Worm (Caenorhabditis elegans) whole organism, late embryonic: ENCODE results near the gene C04G6.6.
"Not testable (repeated sequence)": the region's sequence is repeated elsewhere in the genome, so short reads cannot be mapped to it uniquely, and the experiment has no call there.

Experiments used
- C08G9.2 ChIP-seq: sonication (generic microtip); optimal IDR thresholded peaks from 2 replicates; lab custom pipeline; 2016; ENCODE audit warnings: mild to moderate bottlenecking, missing genetic modification characterization, moderate library complexity, missing compliant biosample characterization
- C38D4.7 ChIP-seq: fragments of 200-800 bp; sonication (Bioruptor generic); optimal IDR thresholded peaks from 2 replicates; lab custom pipeline; 2018; ENCODE audit warnings: mild to moderate bottlenecking, missing genetic modification characterization, moderate library complexity, missing compliant biosample characterization
- K02D7.2 ChIP-seq: sonication (generic microtip); optimal IDR thresholded peaks from 2 replicates; lab custom pipeline; 2017; ENCODE audit warnings: mild to moderate bottlenecking, missing genetic modification characterization, missing compliant biosample characterization
- T23F11.4 ChIP-seq: fragments of 200-800 bp; sonication (Bioruptor generic); optimal IDR thresholded peaks from 2 replicates; lab custom pipeline; 2018; ENCODE audit warnings: mild to moderate bottlenecking, missing genetic modification characterization, missing compliant biosample characterization
- ahr-1 ChIP-seq: sonication (generic microtip); optimal IDR thresholded peaks from 2 replicates; lab custom pipeline; 2016; ENCODE audit warnings: missing genetic modification characterization, missing compliant biosample characterization
- ceh-19 ChIP-seq: fragments of 200-800 bp; sonication (Bioruptor generic); optimal IDR thresholded peaks from 2 replicates; lab custom pipeline; 2018; ENCODE audit warnings: mild to moderate bottlenecking, missing genetic modification characterization, missing compliant biosample characterization
- ceh-2 ChIP-seq: sonication (generic microtip); optimal IDR thresholded peaks from 2 replicates; lab custom pipeline; 2016; ENCODE audit warnings: missing genotype, missing genetic modification characterization, missing compliant biosample characterization
- ceh-22 ChIP-seq: sonication (generic microtip); optimal IDR thresholded peaks from 2 replicates; lab custom pipeline; 2017; ENCODE audit warnings: missing biosample characterization, missing genetic modification characterization
- ceh-24 ChIP-seq: sonication (generic microtip); optimal IDR thresholded peaks from 2 replicates; lab custom pipeline; 2016; ENCODE audit warnings: mild to moderate bottlenecking, missing genetic modification characterization, missing compliant biosample characterization
- ceh-30 ChIP-seq: fragments of 150-350 bp; optimal IDR thresholded peaks from 2 replicates; lab custom pipeline; 2014; ENCODE audit warnings: missing biosample characterization, missing genetic modification characterization
- ceh-48 ChIP-seq: sonication (generic microtip); optimal IDR thresholded peaks from 2 replicates; lab custom pipeline; 2016; ENCODE audit warnings: missing genetic modification characterization, inconsistent platforms, missing compliant biosample characterization
- ceh-6 ChIP-seq: fragments of 200-800 bp; sonication (Bioruptor generic); optimal IDR thresholded peaks from 2 replicates; lab custom pipeline; 2018; ENCODE audit warnings: mild to moderate bottlenecking, missing genetic modification characterization, missing compliant biosample characterization
- ceh-9 ChIP-seq: sonication (generic microtip); optimal IDR thresholded peaks from 2 replicates; lab custom pipeline; 2016; ENCODE audit warnings: mild to moderate bottlenecking, missing genetic modification characterization, inconsistent platforms, missing compliant biosample characterization
- che-1 ChIP-seq: sonication (generic microtip); optimal IDR thresholded peaks from 2 replicates; lab custom pipeline; 2016; ENCODE audit warnings: mild to moderate bottlenecking, missing genetic modification characterization, missing compliant biosample characterization
- eyg-1 ChIP-seq: sonication (generic microtip); optimal IDR thresholded peaks from 2 replicates; lab custom pipeline; 2016; ENCODE audit warnings: missing genotype, missing genetic modification characterization, missing compliant biosample characterization
- fax-1 ChIP-seq: sonication (generic microtip); optimal IDR thresholded peaks from 2 replicates; lab custom pipeline; 2016; ENCODE audit warnings: missing genotype, missing genetic modification characterization, missing compliant biosample characterization
- fkh-10 ChIP-seq: fragments of 150-350 bp; optimal IDR thresholded peaks from 2 replicates; lab custom pipeline; 2014; ENCODE audit warnings: missing biosample characterization, missing genetic modification reagents, missing genetic modification characterization
- fkh-6 ChIP-seq: sonication (generic microtip); optimal IDR thresholded peaks from 2 replicates; lab custom pipeline; 2016; ENCODE audit warnings: missing genetic modification characterization, missing compliant biosample characterization
- hlh-13 ChIP-seq: fragments of 200-800 bp; sonication (Bioruptor generic); optimal IDR thresholded peaks from 2 replicates; lab custom pipeline; 2018; ENCODE audit warnings: mild to moderate bottlenecking, missing genetic modification characterization, missing compliant biosample characterization
- hlh-30 ChIP-seq: sonication (generic microtip); optimal IDR thresholded peaks from 2 replicates; lab custom pipeline; 2017; ENCODE audit warnings: antibody characterized with exemption, missing genetic modification characterization, missing compliant biosample characterization; ENCODE audit not compliant: insufficient read depth
- hlh-8 ChIP-seq: sonication (generic microtip); optimal IDR thresholded peaks from 2 replicates; lab custom pipeline; 2016; ENCODE audit warnings: missing genotype, missing genetic modification characterization, missing compliant biosample characterization
- lin-11 ChIP-seq: fragments of 200-800 bp; sonication (Bioruptor generic); optimal IDR thresholded peaks from 2 replicates; lab custom pipeline; 2018; ENCODE audit warnings: mild to moderate bottlenecking, missing genetic modification characterization, missing compliant biosample characterization
- nfya-1 ChIP-seq: sonication (generic microtip); optimal IDR thresholded peaks from 2 replicates; lab custom pipeline; 2017; ENCODE audit warnings: missing genetic modification characterization, mild to moderate bottlenecking, missing compliant biosample characterization, antibody characterized with exemption, moderate library complexity
- nhr-11 ChIP-seq: fragments of 150-350 bp; optimal IDR thresholded peaks from 2 replicates; lab custom pipeline; 2014; ENCODE audit warnings: missing biosample characterization, missing genetic modification characterization
- nhr-232 ChIP-seq: sonication (generic microtip); optimal IDR thresholded peaks from 2 replicates; lab custom pipeline; 2016; ENCODE audit warnings: missing genetic modification characterization, missing compliant biosample characterization
- pag-3 ChIP-seq: sonication (generic microtip); optimal IDR thresholded peaks from 2 replicates; lab custom pipeline; 2016; ENCODE audit warnings: missing compliant biosample characterization, missing genetic modification characterization, borderline replicate concordance
- pax-1 ChIP-seq: fragments of 150-350 bp; optimal IDR thresholded peaks from 2 replicates; lab custom pipeline; 2014; ENCODE audit warnings: missing biosample characterization, missing genetic modification characterization
- pqm-1 ChIP-seq: sonication (generic microtip); optimal IDR thresholded peaks from 2 replicates; lab custom pipeline; 2016; ENCODE audit warnings: missing genetic modification characterization, missing compliant biosample characterization
- sox-2 ChIP-seq: fragments of 200-800 bp; sonication (Bioruptor generic); IDR thresholded peaks from 2 replicates; pipeline ENCODE4 v1.3.6; 2022; ENCODE audit warnings: missing genetic modification reagents, missing genetic modification characterization, missing compliant biosample characterization
- syd-9 ChIP-seq: sonication (generic microtip); optimal IDR thresholded peaks from 2 replicates; lab custom pipeline; 2016; ENCODE audit warnings: mild to moderate bottlenecking, missing genetic modification characterization, moderate library complexity, missing compliant biosample characterization
- tbx-2 ChIP-seq: sonication (generic microtip); optimal IDR thresholded peaks from 2 replicates; lab custom pipeline; 2016; ENCODE audit warnings: missing genetic modification characterization, missing compliant biosample characterization
- unc-55 ChIP-seq: sonication (generic microtip); optimal IDR thresholded peaks from 2 replicates; lab custom pipeline; 2017; ENCODE audit warnings: missing biosample characterization, missing genetic modification reagents, missing genetic modification characterization

C04G6.6 gene

DNA sequence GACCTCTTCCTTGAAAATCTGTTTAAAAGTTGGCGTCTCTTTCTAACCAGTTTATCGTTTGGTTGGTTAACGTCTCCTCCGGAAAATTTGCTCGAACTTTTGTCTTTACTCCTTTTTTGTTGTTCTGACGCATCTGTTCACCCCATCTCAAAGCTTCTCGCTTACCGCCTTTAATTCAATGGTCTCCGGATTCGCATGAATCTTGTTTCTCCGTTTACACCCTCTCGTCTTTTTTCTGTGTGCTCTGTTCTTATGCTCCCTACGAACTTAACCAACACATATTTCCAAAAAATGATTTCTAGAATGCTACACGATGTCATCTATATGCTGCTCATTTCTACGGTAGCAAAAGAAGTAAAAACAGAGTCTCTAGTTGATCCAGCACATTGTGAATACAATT lies 30.5 kb upstream of the C04G6.6 start, which contains the start of gene lgc-56:
lgc-56 (plus strand) TSS at position 301 of the 400 bp plus-strand sequence.
- TF ChIP-seq ahr-1 (no peak), pqm-1 (no peak), ceh-48 (no peak), eyg-1 (tag; lab: Kevin White, UChicago) (no peak), syd-9 (no peak), K02D7.2 (tag; lab: Kevin White, UChicago) (no peak), che-1 (no peak), fkh-6 (no peak), ceh-30 (no peak), pax-1 (no peak), hlh-30 (tag; lab: Kevin White, UChicago) (no peak), ceh-24 (tag; lab: Kevin White, UChicago) (no peak)

DNA sequence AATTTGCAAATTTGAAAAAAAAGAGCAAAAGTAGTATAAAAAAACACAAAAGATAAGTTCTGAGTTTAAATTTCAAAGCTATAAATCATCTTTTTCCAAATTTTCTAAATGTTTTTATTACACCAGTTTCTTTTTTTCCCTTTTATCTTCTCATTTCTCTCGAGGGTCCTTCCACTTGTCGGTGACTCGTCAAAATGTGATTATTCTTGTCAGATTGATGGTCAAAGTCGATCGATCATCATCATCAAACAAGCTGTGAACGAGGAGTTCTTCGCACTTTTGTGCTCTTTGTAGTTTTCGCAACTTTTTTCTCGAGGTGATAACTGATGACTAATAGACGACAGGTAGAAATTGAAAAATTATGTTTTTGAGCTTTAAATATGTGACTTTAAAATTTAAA lies 21.1 kb upstream of the C04G6.6 start:
- TF ChIP-seq lin-11 (no peak), fkh-10 (GFP tag; lab: Kevin White, UChicago) (no peak), nfya-1 (tag; lab: Kevin White, UChicago) (no peak), ceh-2 (no peak), unc-55 (GFP tag; lab: Kevin White, UChicago) (peak; percentile 81), hlh-30 (tag; lab: Kevin White, UChicago) (no peak)

DNA sequence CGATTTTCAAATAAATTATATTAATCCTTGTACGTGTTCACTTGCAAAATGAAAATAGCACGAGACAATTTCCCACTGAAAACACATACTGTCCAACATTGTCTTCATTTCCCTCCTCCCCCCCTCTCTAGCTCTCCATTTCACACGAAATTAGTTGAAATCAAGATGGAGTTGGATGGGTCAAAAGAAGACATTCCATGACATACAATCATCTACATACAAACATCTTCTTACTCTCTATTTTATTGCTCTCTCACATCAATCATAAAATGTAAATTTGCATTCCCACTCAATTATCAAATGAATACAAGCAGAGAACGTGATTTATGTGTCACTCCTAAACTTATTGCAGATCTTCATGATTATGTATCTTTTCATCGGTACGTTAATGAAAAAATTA lies 16.2 kb upstream of the C04G6.6 start, which contains the start of gene srsy-1:
srsy-1 (plus strand) TSS at position 301 of the 400 bp plus-strand sequence.
- TF ChIP-seq hlh-8 (tag; lab: Kevin White, UChicago) (no peak), hlh-30 (tag; lab: Kevin White, UChicago) (no peak), T23F11.4 (GFP tag; lab: Kevin White, UChicago) (no peak), sox-2 (GFP tag; lab: Robert Waterston, UW) (no peak), nfya-1 (tag; lab: Kevin White, UChicago) (no peak), ceh-48 (no peak), tbx-2 (tag; lab: Kevin White, UChicago) (no peak), ceh-6 (no peak)
- TF ChIP-seq, all 69 proteins: peak for 0

DNA sequence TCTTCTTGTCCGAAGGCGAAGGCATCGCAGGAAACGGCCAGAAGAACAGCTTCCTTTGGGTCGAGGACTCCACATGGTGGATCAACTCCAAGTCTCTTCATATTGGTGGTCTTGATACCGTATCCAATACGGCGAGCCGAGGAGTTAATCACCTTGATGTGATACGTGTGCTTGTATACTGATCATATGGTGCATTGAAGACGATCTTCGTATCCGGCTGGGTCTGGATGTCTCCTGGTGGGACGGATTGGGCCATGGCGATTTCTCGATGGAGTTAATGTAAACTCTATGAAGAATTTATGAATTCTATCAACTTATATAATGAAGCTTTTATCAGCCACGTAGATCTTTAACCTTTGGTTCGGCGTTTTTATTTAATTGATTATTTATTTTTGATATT lies 15.7 kb upstream of the C04G6.6 start, which contains the start of gene msp-74:
msp-74 (minus strand) TSS at position 101 of the 400 bp plus-strand sequence.
- not testable (repeated sequence) for TF ChIP-seq pqm-1; fax-1; tbx-2 (tag; lab: Kevin White, UChicago)

DNA sequence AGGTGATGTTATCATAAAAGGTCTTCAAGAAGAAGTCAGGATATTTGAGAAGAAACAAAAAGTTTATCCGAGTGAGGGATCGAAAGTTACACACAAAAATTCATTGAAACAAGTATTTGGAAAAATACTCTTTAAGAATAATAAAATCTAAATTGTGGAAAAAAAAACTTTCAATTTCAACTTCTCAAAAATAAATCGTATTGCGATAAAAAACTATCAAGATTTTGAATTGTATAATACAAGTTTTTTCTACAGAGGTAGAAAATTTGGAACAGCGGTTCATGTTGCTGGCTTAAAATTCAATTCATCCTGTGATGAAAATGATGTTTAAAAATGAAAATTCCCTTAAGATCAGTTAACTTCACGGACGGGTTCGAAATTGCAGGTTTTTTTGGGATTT lies 12.5 kb upstream of the C04G6.6 start, which contains the start of gene F09C12.8:
F09C12.8 (plus strand) TSS at position 301 of the 400 bp plus-strand sequence.
- no peak for TF ChIP-seq C08G9.2 (tag; lab: Kevin White, UChicago)
- no peak for TF ChIP-seq nhr-232

DNA sequence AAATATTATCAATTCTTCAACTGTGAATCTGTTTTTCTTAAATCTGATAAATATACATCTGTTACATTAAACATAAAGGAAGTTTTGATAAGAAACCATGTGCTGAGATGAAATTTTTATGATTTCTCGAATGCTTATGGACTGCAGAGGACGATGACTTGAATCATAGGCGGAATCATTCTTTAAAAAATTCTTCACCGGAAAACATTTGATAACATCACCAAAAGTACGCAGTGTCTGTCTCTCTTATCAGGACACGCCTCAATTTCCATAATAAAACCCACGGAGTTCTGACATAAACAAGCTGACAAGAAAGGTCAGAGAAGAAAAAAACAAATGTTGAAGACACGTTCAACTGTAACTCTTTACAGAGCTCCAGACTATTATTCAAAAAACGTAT lies 10.1 kb upstream of the C04G6.6 start, which contains the start of gene F09C12.2:
F09C12.2 (plus strand) TSS at position 320 of the 400 bp plus-strand sequence.
- TF ChIP-seq hlh-13 (GFP tag; lab: Kevin White, UChicago) (no peak), ceh-22 (tag; lab: Kevin White, UChicago) (no peak), pag-3 (tag; lab: Kevin White, UChicago) (no peak), ceh-19 (no peak), K02D7.2 (tag; lab: Kevin White, UChicago) (no peak), C38D4.7 (no peak), ceh-9 (no peak), nhr-11 (tag; lab: Kevin White, UChicago) (no peak)
- TF ChIP-seq, all 69 proteins: peak for 0
